Worm (Caenorhabditis elegans): ENCODE data around the gene F53F1.4.

F53F1.4 gene

DNA sequence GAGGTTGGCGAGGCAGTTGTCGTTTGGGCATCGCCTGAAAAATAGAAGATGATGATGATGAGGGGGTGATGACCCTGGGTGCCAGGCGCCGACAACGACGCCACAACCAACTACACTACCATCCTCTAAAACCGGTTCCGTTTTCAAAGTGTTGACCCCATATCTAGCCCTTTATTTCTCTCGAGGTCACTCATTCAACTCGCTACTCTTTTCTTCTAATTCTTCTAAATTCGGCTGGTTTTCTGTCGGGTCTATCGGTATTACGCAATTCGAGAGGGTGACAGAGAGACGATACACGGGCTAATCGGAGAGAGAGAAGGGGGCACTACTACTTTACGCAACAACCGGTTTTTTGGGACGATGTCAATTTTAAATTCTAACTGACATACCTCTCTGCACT is 39.5 kb upstream of the F53F1.4 start:
- peak; percentile 26 for TF ChIP-seq lir-3 (tag; optimal IDR thresholded peaks at IDR 0.05; ENCODE audit: poor library complexity)
- TF ChIP-seq tbx-2 (tag; optimal IDR thresholded peaks at IDR 0.05): peak; percentile 55
- peak in 2 of 3 experiments; percentile 23 to 63 for TF ChIP-seq dpl-1 (GFP tag; optimal IDR thresholded peaks at IDR 0.05)
- TF ChIP-seq nhr-77 (tag; optimal IDR thresholded peaks at IDR 0.05): peak; percentile 42
- TF ChIP-seq nhr-71 (tag; optimal IDR thresholded peaks at IDR 0.05): peak; percentile 86
- TF ChIP-seq nhr-19 (GFP tag; conservative IDR thresholded peaks at IDR 0.05): peak; percentile 63
- TF ChIP-seq efl-3 (GFP tag; optimal IDR thresholded peaks at IDR 0.05): peak; percentile 13
- no peak for TF ChIP-seq elt-2 (tag; optimal IDR thresholded peaks at IDR 0.05)
- peak; percentile 95 for TF ChIP-seq blmp-1 (tag; optimal IDR thresholded peaks at IDR 0.05)
- peak; percentile 38 for TF ChIP-seq rnt-1 (tag; optimal IDR thresholded peaks at IDR 0.05)
- TF ChIP-seq unc-98 (GFP tag; IDR thresholded peaks at IDR 0.05): no peak
- peak in 2 of 3 experiments; percentile 24 to 26 for TF ChIP-seq ceh-82 (tag; optimal IDR thresholded peaks at IDR 0.05)
- no peak for TF ChIP-seq ztf-11 (tag; optimal IDR thresholded peaks at IDR 0.05)
- peak; percentile 84 for TF ChIP-seq nhr-90 (tag; optimal IDR thresholded peaks at IDR 0.05; ENCODE audit: poor library complexity)
- peak; percentile 22 for TF ChIP-seq xbp-1 (tag; optimal IDR thresholded peaks at IDR 0.05)
- peak; percentile 60 for TF ChIP-seq nhr-47 (tag; optimal IDR thresholded peaks at IDR 0.05)
- peak in 1 of 2 experiments; percentile 68 for TF ChIP-seq mdl-1 (tag; optimal IDR thresholded peaks at IDR 0.05)
- TF ChIP-seq ztf-4 (tag; optimal IDR thresholded peaks at IDR 0.05): peak; percentile 57
- peak in 5 of 6 experiments; percentile 59 to 96 (median 93) for TF ChIP-seq elt-3 (tag; optimal IDR thresholded peaks at IDR 0.05)
- peak; percentile 59 for TF ChIP-seq unc-130 (tag; optimal IDR thresholded peaks at IDR 0.05)
- peak; percentile 5 for TF ChIP-seq skn-1 (tag; optimal IDR thresholded peaks at IDR 0.05)
- peak; percentile 21 to 69 for TF ChIP-seq lin-35 (GFP tag; optimal IDR thresholded peaks at IDR 0.05)
- peak; percentile 62 for TF ChIP-seq C16A3.4 (tag; optimal IDR thresholded peaks at IDR 0.05)
- peak; percentile 100 for TF ChIP-seq grh-1 (GFP tag; IDR thresholded peaks at IDR 0.05)
- TF ChIP-seq nhr-237 (tag; optimal IDR thresholded peaks at IDR 0.05): peak; percentile 59
- peak; percentile 54 for TF ChIP-seq lin-13 (GFP tag; optimal IDR thresholded peaks at IDR 0.05)
- no peak for TF ChIP-seq hlh-17 (GFP tag; optimal IDR thresholded peaks at IDR 0.05; ENCODE audit: borderline replicate concordance)
- TF ChIP-seq swsn-7 (tag; optimal IDR thresholded peaks at IDR 0.05): peak; percentile 63
- no peak for TF ChIP-seq unc-30 (tag; optimal IDR thresholded peaks at IDR 0.05)
- TF ChIP-seq nhr-20 (tag; optimal IDR thresholded peaks at IDR 0.05): peak; percentile 92
- no peak for TF ChIP-seq ceh-8 (GFP tag; optimal IDR thresholded peaks at IDR 0.05)
- peak; percentile 66 for TF ChIP-seq fos-1 (tag; optimal IDR thresholded peaks at IDR 0.05)
- TF ChIP-seq jun-1 (tag; optimal IDR thresholded peaks at IDR 0.05): peak; percentile 31
- peak; percentile 10 for TF ChIP-seq hpl-2 (GFP tag; optimal IDR thresholded peaks at IDR 0.05)
- peak; percentile 2 for TF ChIP-seq C04F5.9 (tag; optimal IDR thresholded peaks at IDR 0.05)
- TF ChIP-seq sup-37 (GFP tag; optimal IDR thresholded peaks at IDR 0.05): no peak
- TF ChIP-seq nhr-11 (tag; optimal IDR thresholded peaks at IDR 0.05): no peak
- peak; percentile 19 to 38 for TF ChIP-seq egl-27 (tag; optimal IDR thresholded peaks at IDR 0.05)
- TF ChIP-seq pqm-1 (tag; optimal IDR thresholded peaks at IDR 0.05): no peak
- TF ChIP-seq snu-23 (GFP tag; optimal IDR thresholded peaks at IDR 0.05): peak; percentile 92
- peak; percentile 96 for TF ChIP-seq lin-14 (GFP tag; optimal IDR thresholded peaks at IDR 0.05)
- peak; percentile 14 to 44 for TF ChIP-seq efl-1 (optimal IDR thresholded peaks at IDR 0.05)
- peak in 1 of 2 experiments; percentile 94 for TF ChIP-seq efl-1 (GFP tag; optimal IDR thresholded peaks at IDR 0.05 in 1 of 2)
- peak; percentile 62 for TF ChIP-seq irx-1 (tag; optimal IDR thresholded peaks at IDR 0.05)
- TF ChIP-seq nhr-85 (tag): peak; percentile 100
- peak; percentile 63 to 75 for TF ChIP-seq lsy-2 (tag; optimal IDR thresholded peaks at IDR 0.05)
- no peak for TF ChIP-seq ceh-63 (GFP tag; optimal IDR thresholded peaks at IDR 0.05)
- peak; percentile 44 for TF ChIP-seq zip-4 (GFP tag; optimal IDR thresholded peaks at IDR 0.05)
- peak; percentile 81 for TF ChIP-seq mep-1 (tag; optimal IDR thresholded peaks at IDR 0.05)

Measured in whole organism, L1 larva.